Worm (Caenorhabditis elegans) whole organism, young adult: ENCODE results near the gene zig-2.

ENCODE experiments used
- F10E7.11 ChIP-seq: sonication (generic microtip); optimal IDR thresholded peaks from 2 replicates; lab custom pipeline; 2017; ENCODE audit warnings: mild to moderate bottlenecking, missing genetic modification characterization, moderate library complexity, missing compliant biosample characterization
- T07F8.4 ChIP-seq: sonication (generic microtip); optimal IDR thresholded peaks from 2 replicates; lab custom pipeline; 2016; ENCODE audit warnings: mild to moderate bottlenecking, missing genetic modification characterization, moderate library complexity, missing compliant biosample characterization
- ama-1 ChIP-seq, 3 experiments: fragments of 150-350 bp in 1 of 3; sonication (generic microtip) in 2 of 3; optimal IDR thresholded peaks; 2 replicates each; lab custom pipeline; 2014 to 2018; ENCODE audit warnings: missing biosample characterization in 2 of 3, missing genetic modification characterization in 2 of 3, missing genetic modification reagents in 2 of 3
- bed-2 ChIP-seq: fragments of 200-800 bp; sonication (Bioruptor generic); IDR thresholded peaks from 2 replicates; pipeline ENCODE4 v1.3.6; 2022; ENCODE audit warnings: missing genetic modification reagents, missing genetic modification characterization, missing compliant biosample characterization
- egl-44 ChIP-seq: fragments of 200-800 bp; sonication (Bioruptor generic); IDR thresholded peaks from 2 replicates; pipeline ENCODE4 v1.3.6; 2022; ENCODE audit warnings: missing genetic modification reagents, missing genetic modification characterization, missing compliant biosample characterization
- let-607 ChIP-seq, 2 experiments: fragments of 200-800 bp in 1 of 2; sonication (Bioruptor generic) in 1 of 2; sonication (generic microtip) in 1 of 2; optimal IDR thresholded peaks; 2 replicates each; lab custom pipeline; 2016 to 2018; ENCODE audit warnings: mild to moderate bottlenecking in 2 of 2, missing compliant biosample characterization in 2 of 2, missing genetic modification characterization in 2 of 2, moderate library complexity in 2 of 2, missing genotype in 1 of 2
- lin-54 ChIP-seq: fragments of 200-800 bp; sonication (Bioruptor generic); optimal IDR thresholded peaks from 2 replicates; lab custom pipeline; 2018; ENCODE audit warnings: mild to moderate bottlenecking, missing genetic modification characterization, missing compliant biosample characterization
- nfyb-1 ChIP-seq: fragments of 200-800 bp; sonication (Bioruptor generic); IDR thresholded peaks from 2 replicates; pipeline ENCODE4 v1.3.6; 2022; ENCODE audit warnings: missing genetic modification reagents, missing genetic modification characterization, missing compliant biosample characterization
- nhr-27 ChIP-seq: fragments of 200-800 bp; sonication (Bioruptor generic); optimal IDR thresholded peaks from 2 replicates; lab custom pipeline; 2018; ENCODE audit warnings: mild to moderate bottlenecking, missing genetic modification characterization, moderate library complexity, missing compliant biosample characterization
- sptf-2 ChIP-seq: fragments of 200-800 bp; sonication (Bioruptor generic); optimal IDR thresholded peaks from 2 replicates; lab custom pipeline; 2018; ENCODE audit warnings: mild to moderate bottlenecking, missing genetic modification characterization, missing compliant biosample characterization

ce11 chrX:12296392-12296791 is 44.8 kb downstream of the zig-2 start, which contains the start of gene W06D11.2:
- TF ChIP-seq F10E7.11 (tag; lab: Kevin White, UChicago) (no peak), ama-1 (optimal IDR thresholded peaks at IDR 0.05; lab: Kevin White, UChicago) (no peak), ama-1 (GFP tag; optimal IDR thresholded peaks at IDR 0.05; lab: Kevin White, UChicago) (no peak), nfyb-1 (GFP tag; lab: Robert Waterston, UW) (no peak), lin-54 (GFP tag; lab: Kevin White, UChicago) (no peak), T07F8.4 (tag; lab: Kevin White, UChicago) (no peak), sptf-2 (no peak), egl-44 (no peak), nhr-27 (tag; lab: Kevin White, UChicago) (no peak), bed-2 (GFP tag; lab: Robert Waterston, UW) (no peak), let-607 (tag; optimal IDR thresholded peaks at IDR 0.05; lab: Kevin White, UChicago) (no peak)
